Worm (Caenorhabditis elegans): ENCODE results near the gene C01F1.5.
A peak's percentile ranks its signal among the peaks of the same experiment; 100 is the strongest.

Gene C01F1.5

ce11 chrII:4258683-4259082 is 23.0 kb downstream of the C01F1.5 start, which contains the start of gene clec-135 (continued):
- no peak for TF ChIP-seq F57C9.4 (tag; optimal IDR thresholded peaks at IDR 0.05)

DNA sequence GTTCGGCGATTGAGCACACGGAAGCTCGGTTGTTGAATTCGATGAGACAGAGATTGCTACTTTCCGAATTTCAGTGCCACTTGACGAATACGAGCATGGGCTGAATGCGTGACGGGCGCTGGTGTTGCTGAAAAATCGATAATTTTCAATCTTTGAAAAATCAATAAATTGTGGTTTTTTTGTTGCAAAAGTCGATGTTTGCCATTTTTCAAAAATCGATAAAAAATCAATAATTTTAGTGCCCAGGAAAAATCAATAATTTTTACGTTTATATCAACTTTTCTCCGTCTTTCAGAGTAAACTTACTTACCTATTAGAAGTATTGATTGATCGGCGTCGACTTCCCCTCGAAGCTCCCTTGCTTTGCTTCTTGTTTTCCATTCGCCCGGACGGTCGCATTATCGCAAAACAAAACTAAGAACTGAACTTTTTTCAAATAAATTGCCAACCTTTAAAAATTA is 25.1 kb downstream of the C01F1.5 start, which contains the start of gene C16A11.7:
TSS of gene C16A11.7 (minus strand) at position 411 of the 461 bp plus-strand sequence.
- TF ChIP-seq xnd-1 (tag; optimal IDR thresholded peaks at IDR 0.05) (no peak), Y53G8AR.9 (GFP tag; conservative IDR thresholded peaks at IDR 0.05) (no peak), ztf-26 (tag; optimal IDR thresholded peaks at IDR 0.05) (no peak), lsy-27 (tag; optimal IDR thresholded peaks at IDR 0.05; ENCODE audit: borderline replicate concordance, insufficient read depth) (no peak), hmg-20 (GFP tag; IDR thresholded peaks at IDR 0.05) (no peak), zfh-2 (GFP tag; conservative IDR thresholded peaks at IDR 0.05) (no peak), dpff-1 (tag; optimal IDR thresholded peaks at IDR 0.05) (no peak), rpc-1 (optimal IDR thresholded peaks at IDR 0.05) (no peak), rpc-1 (tag; optimal IDR thresholded peaks at IDR 0.05) (no peak), Y53F4B.3 (GFP tag; IDR thresholded peaks at IDR 0.05) (no peak), lin-26 (GFP tag; IDR thresholded peaks at IDR 0.05) (no peak)

DNA sequence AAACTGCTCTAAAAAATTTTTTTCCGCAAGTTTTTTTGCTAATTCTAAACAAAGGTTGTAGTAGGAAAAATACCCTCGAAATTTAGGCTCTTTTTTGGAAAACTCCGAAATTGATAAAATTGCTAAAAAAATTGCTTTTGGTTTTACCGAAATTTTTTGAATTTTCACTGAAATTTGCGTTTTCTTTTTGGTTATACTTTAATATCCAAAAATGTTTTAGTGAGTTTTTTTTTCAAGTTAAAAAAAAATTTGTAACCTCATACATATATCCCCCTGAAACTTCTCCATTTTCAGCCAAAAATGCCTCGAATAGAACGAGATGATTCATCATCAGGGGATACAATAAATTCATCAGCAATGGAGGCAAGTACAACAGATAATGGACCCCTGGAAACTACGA is 34.7 kb downstream of the C01F1.5 start, which contains the start of gene gpa-11:
TSS of gene gpa-11 (plus strand) at position 301 of the 400 bp plus-strand sequence.
- TF ChIP-seq attf-3 (GFP tag; conservative IDR thresholded peaks at IDR 0.05), result no peak
- no peak for TF ChIP-seq F57A8.1 (GFP tag; optimal IDR thresholded peaks at IDR 0.05)
- TF ChIP-seq lin-40 (tag; optimal IDR thresholded peaks at IDR 0.05), result no peak
- TF ChIP-seq repo-1 (tag; optimal IDR thresholded peaks at IDR 0.05), result no peak

- TF ChIP-seq lsl-1 (GFP tag; optimal IDR thresholded peaks at IDR 0.05) (peak; percentile 79), chd-7 (tag; optimal IDR thresholded peaks at IDR 0.05) (no peak), xnd-1 (tag; optimal IDR thresholded peaks at IDR 0.05) (peak; percentile 27), madf-6 (GFP tag; IDR thresholded peaks at IDR 0.05) (peak; percentile 57)
Measured at ce11 chrII:4244959-4245358, 36.7 kb downstream of the C01F1.5 start.

DNA sequence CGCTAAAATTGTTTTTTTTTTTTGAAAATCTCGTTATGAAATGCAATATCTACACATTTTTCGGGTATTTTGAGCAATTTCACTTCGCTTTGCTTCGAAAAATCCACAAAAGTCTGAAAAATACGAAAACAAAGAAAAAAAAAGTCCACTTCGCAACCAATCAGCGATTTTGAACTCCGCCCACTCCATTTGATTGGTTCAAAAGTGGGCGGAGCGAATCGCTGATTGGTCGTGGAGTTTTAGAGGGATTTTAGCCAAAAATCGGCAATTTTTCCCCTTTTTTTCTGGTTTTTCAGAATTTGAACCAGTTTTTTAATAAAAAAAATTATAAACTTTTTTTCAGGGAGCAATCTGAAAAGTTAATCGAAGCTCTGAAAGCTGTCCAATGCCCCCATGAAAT is 42.7 kb downstream of the C01F1.5 start:
- TF ChIP-seq nfya-2 (GFP tag; IDR thresholded peaks at IDR 0.05) (no peak), F22D6.2 (tag; optimal IDR thresholded peaks at IDR 0.05) (no peak), mcd-1 (GFP tag; IDR thresholded peaks at IDR 0.05) (no peak), C06A6.2 (GFP tag; conservative IDR thresholded peaks at IDR 0.05) (no peak), gei-17 (GFP tag; optimal IDR thresholded peaks at IDR 0.05) (no peak), let-526 (GFP tag; IDR thresholded peaks at IDR 0.05) (no peak), dox-1 (GFP tag; IDR thresholded peaks at IDR 0.05) (no peak), madf-10 (tag; optimal IDR thresholded peaks at IDR 0.05) (no peak), rpc-1 (optimal IDR thresholded peaks at IDR 0.05) (no peak), rpc-1 (tag; optimal IDR thresholded peaks at IDR 0.05) (no peak), nfya-1 (tag; optimal IDR thresholded peaks at IDR 0.05; ENCODE audit: borderline replicate concordance, insufficient read depth) (no peak), ztf-26 (tag; optimal IDR thresholded peaks at IDR 0.05) (no peak), Y95B8A.8 (GFP tag; IDR thresholded peaks at IDR 0.05) (no peak), Y67H2A.10 (GFP tag; conservative IDR thresholded peaks at IDR 0.05) (no peak), hrde-1 (tag; optimal IDR thresholded peaks at IDR 0.05; ENCODE audit: borderline replicate concordance) (no peak)
